Fruit fly (Drosophila melanogaster) whole organism, embryonic: Measurements from ENCODE around the gene CG12024.

Experiments
- CG1024 ChIP-seq: fragments of 200-800 bp; sonication (Bioruptor generic); IDR thresholded peaks from 2 replicates; pipeline ENCODE4 v1.3.6; 2022; ENCODE audit warnings: missing biosample characterization, missing genetic modification characterization
- CG10267 ChIP-seq: fragments of 200-800 bp; sonication (Bioruptor generic); optimal IDR thresholded peaks from 2 replicates; lab custom pipeline; 2018; ENCODE audit warnings: missing biosample characterization, mild to moderate bottlenecking, missing genetic modification characterization, moderate library complexity
- CG10366 ChIP-seq: fragments of 200-800 bp; sonication (Bioruptor generic); IDR thresholded peaks from 2 replicates; pipeline ENCODE4 v1.3.6; 2022; ENCODE audit warnings: missing biosample characterization, missing genetic modification characterization
- CG10431 ChIP-seq: fragments of 200-800 bp; sonication (Bioruptor generic); optimal IDR thresholded peaks from 3 replicates; lab custom pipeline; 2018; ENCODE audit warnings: missing biosample characterization, mild to moderate bottlenecking, missing genetic modification characterization
- CG10462 ChIP-seq: fragments of 200-800 bp; sonication (Bioruptor generic); optimal IDR thresholded peaks from 2 replicates; lab custom pipeline; 2016; ENCODE audit warnings: missing biosample characterization, missing genetic modification characterization
- CG10565 ChIP-seq: fragments of 200-800 bp; sonication (Bioruptor generic); optimal IDR thresholded peaks from 3 replicates; lab custom pipeline; 2016; ENCODE audit warnings: missing biosample characterization, mild to moderate bottlenecking, missing genetic modification characterization
- CG10654 ChIP-seq: fragments of 200-800 bp; sonication (Bioruptor generic); optimal IDR thresholded peaks from 2 replicates; lab custom pipeline; 2016; ENCODE audit warnings: missing biosample characterization, missing genetic modification characterization
- CG12155 ChIP-seq: fragments of 200-800 bp; sonication (Bioruptor generic); optimal IDR thresholded peaks from 3 replicates; lab custom pipeline; 2016; ENCODE audit warnings: missing biosample characterization, missing genetic modification characterization
- CG14441 ChIP-seq: fragments of 200-800 bp; sonication (Bioruptor generic); IDR thresholded peaks from 2 replicates; pipeline ENCODE4 v1.3.6; 2022; ENCODE audit warnings: missing biosample characterization, missing genetic modification characterization
- CG15269 ChIP-seq: fragments of 200-800 bp; sonication (Bioruptor generic); optimal IDR thresholded peaks from 2 replicates; lab custom pipeline; 2018; ENCODE audit warnings: missing biosample characterization, mild to moderate bottlenecking, missing genetic modification characterization, moderate library complexity
- CG17385 ChIP-seq: fragments of 200-800 bp; sonication (Bioruptor generic); optimal IDR thresholded peaks from 3 replicates; lab custom pipeline; 2018; ENCODE audit warnings: missing biosample characterization, mild to moderate bottlenecking, missing genetic modification characterization
- CG17568 ChIP-seq: fragments of 200-800 bp; sonication (Bioruptor generic); optimal IDR thresholded peaks from 2 replicates; lab custom pipeline; 2018; ENCODE audit warnings: missing biosample characterization, mild to moderate bottlenecking, missing genetic modification characterization, moderate library complexity
- CG18476 ChIP-seq: fragments of 200-800 bp; sonication (Bioruptor generic); optimal IDR thresholded peaks from 2 replicates; lab custom pipeline; 2016; ENCODE audit warnings: missing biosample characterization, mild to moderate bottlenecking, missing genetic modification characterization
- CG30020 ChIP-seq: fragments of 200-800 bp; optimal IDR thresholded peaks from 2 replicates; lab custom pipeline; 2019; ENCODE audit warnings: missing biosample characterization, mild to moderate bottlenecking, missing genetic modification characterization, moderate library complexity
- CG30431 ChIP-seq: fragments of 200-800 bp; sonication (Bioruptor generic); optimal IDR thresholded peaks from 2 replicates; lab custom pipeline; 2017; ENCODE audit warnings: missing biosample characterization, missing genetic modification characterization
- CG3163 ChIP-seq: fragments of 200-800 bp; sonication (Bioruptor generic); optimal IDR thresholded peaks from 3 replicates; lab custom pipeline; 2016; ENCODE audit warnings: missing biosample characterization, missing genetic modification characterization
- CG3407 ChIP-seq: fragments of 200-800 bp; sonication (Bioruptor generic); optimal IDR thresholded peaks from 2 replicates; lab custom pipeline; 2018; ENCODE audit warnings: missing biosample characterization, mild to moderate bottlenecking, missing genetic modification characterization
- CG3838 ChIP-seq: fragments of 200-800 bp; sonication (Bioruptor generic); optimal IDR thresholded peaks from 3 replicates; lab custom pipeline; 2016; ENCODE audit warnings: missing biosample characterization, missing genetic modification characterization
- CG42726 ChIP-seq: fragments of 200-800 bp; sonication (Bioruptor generic); IDR thresholded peaks from 2 replicates; pipeline ENCODE4 v1.3.6; 2022; ENCODE audit warnings: missing biosample characterization, missing genetic modification characterization; ENCODE audit not compliant: partially characterized antibody
- CoRest ChIP-seq: fragments of 200-800 bp; sonication (Bioruptor generic); optimal IDR thresholded peaks from 3 replicates; lab custom pipeline; 2018; ENCODE audit warnings: missing biosample characterization, mild to moderate bottlenecking, missing genetic modification characterization, moderate library complexity
- D19A ChIP-seq: fragments of 200-800 bp; optimal IDR thresholded peaks from 3 replicates; lab custom pipeline; 2019; ENCODE audit warnings: missing biosample characterization, mild to moderate bottlenecking, missing genetic modification characterization, moderate library complexity
- Dll ChIP-seq: fragments of 200-800 bp; sonication (Bioruptor generic); IDR thresholded peaks from 4 replicates; pipeline ENCODE4 v1.3.6; 2022; ENCODE audit warnings: missing biosample characterization, missing genetic modification characterization; ENCODE audit not compliant: partially characterized antibody
- Doc3 ChIP-seq: fragments of 200-800 bp; sonication (Bioruptor generic); IDR thresholded peaks from 3 replicates; pipeline ENCODE4 v1.3.6; 2022; ENCODE audit warnings: missing biosample characterization, missing genetic modification characterization; ENCODE audit not compliant: partially characterized antibody
- GATAe ChIP-seq: fragments of 200-800 bp; sonication (Bioruptor generic); conservative IDR thresholded peaks from 2 replicates; pipeline ENCODE4 v1.3.6; 2022; ENCODE audit warnings: missing biosample characterization, missing genetic modification characterization
- Hsf ChIP-seq: fragments of 200-800 bp; sonication (Bioruptor generic); optimal IDR thresholded peaks from 3 replicates; lab custom pipeline; 2016; ENCODE audit warnings: missing biosample characterization, missing genetic modification characterization
- Opbp ChIP-seq: fragments of 200-800 bp; sonication (Bioruptor generic); IDR thresholded peaks from 3 replicates; pipeline ENCODE4 v1.3.6; 2022; ENCODE audit warnings: missing biosample characterization, missing genetic modification characterization; ENCODE audit not compliant: partially characterized antibody
- Xrp1 ChIP-seq: fragments of 200-800 bp; sonication (Bioruptor generic); IDR thresholded peaks from 2 replicates; pipeline ENCODE4 v1.3.6; 2022; ENCODE audit warnings: missing biosample characterization, missing genetic modification characterization
- abd-A ChIP-seq: fragments of 200-800 bp; sonication (Bioruptor generic); optimal IDR thresholded peaks from 3 replicates; lab custom pipeline; 2019; ENCODE audit warnings: missing biosample characterization, mild to moderate bottlenecking, missing genetic modification characterization, moderate library complexity
- aop ChIP-seq: fragments of 200-800 bp; sonication (Bioruptor generic); IDR thresholded peaks from 2 replicates; pipeline ENCODE4 v1.3.6; 2022; ENCODE audit warnings: missing biosample characterization, missing genetic modification characterization
- cas ChIP-seq: fragments of 200-800 bp; sonication (Bioruptor generic); IDR thresholded peaks from 2 replicates; pipeline ENCODE4 v1.3.6; 2022; ENCODE audit warnings: missing biosample characterization, missing genetic modification characterization
- danr ChIP-seq: fragments of 200-800 bp; sonication (Bioruptor generic); IDR thresholded peaks from 2 replicates; pipeline ENCODE4 v1.3.6; 2022; ENCODE audit warnings: missing biosample characterization, missing genetic modification characterization
- ems ChIP-seq: fragments of 200-800 bp; sonication (Bioruptor generic); optimal IDR thresholded peaks from 3 replicates; lab custom pipeline; 2016; ENCODE audit warnings: missing biosample characterization, missing genetic modification characterization
- eve ChIP-seq, 2 experiments: fragments of >200 bp; optimal IDR thresholded peaks; 2 replicates each; lab custom pipeline; 2017; ENCODE audit warnings: missing biosample characterization in 2 of 2, missing genetic modification characterization in 2 of 2
- exex ChIP-seq: fragments of 200-800 bp; sonication (Bioruptor generic); optimal IDR thresholded peaks from 4 replicates; lab custom pipeline; 2018; ENCODE audit warnings: missing biosample characterization, mild to moderate bottlenecking, missing genetic modification characterization, moderate library complexity
- fd102C ChIP-seq: fragments of 200-800 bp; sonication (Bioruptor generic); optimal IDR thresholded peaks from 2 replicates; lab custom pipeline; 2018; ENCODE audit warnings: missing biosample characterization, mild to moderate bottlenecking, missing genetic modification characterization, moderate library complexity
- gem ChIP-seq: fragments of 200-800 bp; sonication (Bioruptor generic); optimal IDR thresholded peaks from 2 replicates; lab custom pipeline; 2019; ENCODE audit warnings: missing biosample characterization, mild to moderate bottlenecking, missing genetic modification characterization, moderate library complexity
- inv ChIP-seq: fragments of 200-800 bp; sonication (Bioruptor generic); IDR thresholded peaks from 2 replicates; pipeline ENCODE4 v1.3.6; 2022; ENCODE audit warnings: missing biosample characterization, missing genetic modification characterization; ENCODE audit not compliant: partially characterized antibody
- mirr ChIP-seq: fragments of 200-800 bp; sonication (Bioruptor generic); optimal IDR thresholded peaks from 3 replicates; lab custom pipeline; 2018; ENCODE audit warnings: missing biosample characterization, mild to moderate bottlenecking, missing genetic modification characterization
- nom ChIP-seq: fragments of 200-800 bp; sonication (Bioruptor generic); optimal IDR thresholded peaks from 2 replicates; lab custom pipeline; 2017; ENCODE audit warnings: missing biosample characterization, missing genetic modification characterization, mild to moderate bottlenecking, moderate library complexity, missing genetic modification reagents
- otp ChIP-seq: fragments of 200-800 bp; sonication (Bioruptor generic); IDR thresholded peaks from 3 replicates; pipeline ENCODE4, ENCODE4 v1.3.6; 2022; ENCODE audit warnings: missing biosample characterization, missing genetic modification characterization
- pzg ChIP-seq: fragments of 200-800 bp; sonication (Bioruptor generic); optimal IDR thresholded peaks from 3 replicates; lab custom pipeline; 2018; ENCODE audit warnings: missing biosample characterization, mild to moderate bottlenecking, missing genetic modification characterization, moderate library complexity
- rib ChIP-seq: fragments of 200-800 bp; sonication (Bioruptor generic); IDR thresholded peaks from 2 replicates; pipeline ENCODE4 v1.3.6; 2022; ENCODE audit warnings: missing biosample characterization, missing genetic modification characterization
- salm ChIP-seq: fragments of 200-800 bp; sonication (Bioruptor generic); optimal IDR thresholded peaks from 2 replicates; lab custom pipeline; 2018; ENCODE audit warnings: missing biosample characterization, mild to moderate bottlenecking, missing genetic modification characterization
- sqz ChIP-seq: fragments of 200-800 bp; sonication (Bioruptor generic); optimal IDR thresholded peaks from 3 replicates; lab custom pipeline; 2018; ENCODE audit warnings: missing biosample characterization, mild to moderate bottlenecking, missing genetic modification characterization
- stwl ChIP-seq: fragments of 200-800 bp; sonication (Bioruptor generic); optimal IDR thresholded peaks from 3 replicates; lab custom pipeline; 2018; ENCODE audit warnings: missing biosample characterization, mild to moderate bottlenecking, missing genetic modification characterization, moderate library complexity
- toy ChIP-seq: fragments of 200-800 bp; sonication (Bioruptor generic); IDR thresholded peaks from 2 replicates; pipeline ENCODE4 v1.3.6; 2022; ENCODE audit warnings: missing biosample characterization, missing genetic modification characterization
- tx ChIP-seq: fragments of 200-800 bp; sonication (Bioruptor generic); optimal IDR thresholded peaks from 2 replicates; lab custom pipeline; 2016; ENCODE audit warnings: missing biosample characterization, missing genetic modification characterization
- wek ChIP-seq: fragments of 200-800 bp; sonication (Bioruptor generic); optimal IDR thresholded peaks from 3 replicates; lab custom pipeline; 2018; ENCODE audit warnings: missing biosample characterization, mild to moderate bottlenecking, missing genetic modification characterization, moderate library complexity
- zf30C ChIP-seq: fragments of 200-800 bp; sonication (Bioruptor generic); optimal IDR thresholded peaks from 3 replicates; lab custom pipeline; 2018; ENCODE audit warnings: missing biosample characterization, mild to moderate bottlenecking, missing genetic modification characterization

The CG12024 gene

DNA sequence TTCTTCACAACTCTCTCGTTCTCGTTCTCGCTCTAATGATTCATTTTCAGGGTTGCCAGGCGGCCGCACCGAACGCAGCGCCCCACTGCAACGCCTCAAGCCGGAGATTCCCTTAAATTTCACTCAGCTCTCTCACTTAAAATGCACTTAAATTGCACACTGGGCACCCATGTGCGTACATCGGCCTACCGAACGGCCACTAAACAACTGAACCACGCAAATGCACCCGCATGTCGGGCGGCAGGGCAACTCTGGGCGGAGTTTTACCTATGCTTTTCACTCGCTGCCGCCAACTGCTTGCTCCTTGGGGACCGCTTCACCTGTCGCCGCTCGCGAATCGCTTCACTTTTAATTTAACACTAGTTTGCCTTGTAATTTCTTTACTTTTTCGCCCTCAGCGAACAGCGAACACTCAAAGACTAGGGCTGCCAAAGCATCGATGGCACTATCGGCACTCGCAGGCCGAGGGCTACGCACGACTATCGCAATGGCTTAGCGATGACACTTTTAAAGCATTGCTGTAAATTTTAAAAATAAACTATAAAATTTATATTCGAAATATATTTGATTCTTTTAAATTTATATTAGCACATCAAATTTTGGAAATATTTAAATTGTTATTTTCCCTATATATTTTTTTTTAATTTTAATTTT is 5.0 kb downstream of the CG12024 start, which contains the start of gene Rap1 (continued):
- TF ChIP-seq Dll, result peak; percentile 89
- peak; percentile 75 for TF ChIP-seq CG10366
- TF ChIP-seq ems (GFP tag; lab: Kevin White, UChicago), result peak; percentile 56
- no peak for TF ChIP-seq wek
- TF ChIP-seq exex (tag; lab: Kevin White, UChicago), result peak; percentile 24
- TF ChIP-seq GATAe (GFP tag; lab: Robert Waterston, UW), result no peak
- no peak for TF ChIP-seq otp (GFP tag; lab: Robert Waterston, UW)
- no peak for TF ChIP-seq CG10565
- TF ChIP-seq CG14441 (GFP tag; lab: Robert Waterston, UW), result peak; percentile 63
- peak; percentile 52; the same call in 1 of the 2 replicates for TF ChIP-seq CG1024 (GFP tag; lab: Robert Waterston, UW)
- TF ChIP-seq Doc3, result peak; percentile 91
- TF ChIP-seq cas (GFP tag; lab: Robert Waterston, UW), result peak; percentile 60; the same call in 1 of the 2 replicates
- no peak for TF ChIP-seq eve (GFP tag; optimal IDR thresholded peaks at IDR 0.05; lab: Kevin White, UChicago)
- peak; percentile 71 for TF ChIP-seq CG10267 (tag; lab: Kevin White, UChicago)
- TF ChIP-seq CoRest (tag; lab: Kevin White, UChicago), result peak; percentile 66
- peak; percentile 95 for TF ChIP-seq Opbp (GFP tag; lab: Robert Waterston, UW)
- TF ChIP-seq CG12155 (GFP tag; lab: Kevin White, UChicago), result peak; percentile 52
- TF ChIP-seq CG18476, result peak; percentile 61
- TF ChIP-seq CG10462 (GFP tag; lab: Kevin White, UChicago), result no peak
- peak; percentile 46 for TF ChIP-seq CG10654 (GFP tag; lab: Kevin White, UChicago)
- no peak for TF ChIP-seq CG30431 (GFP tag; lab: Kevin White, UChicago)
- TF ChIP-seq aop (GFP tag; lab: Robert Waterston, UW), result peak; percentile 9; the same call in 1 of the 2 replicates
- TF ChIP-seq Xrp1, result peak; percentile 69
- no peak for TF ChIP-seq toy
- TF ChIP-seq D19A, result peak; percentile 36
- TF ChIP-seq CG17568 (GFP tag; lab: Kevin White, UChicago), result no peak
- TF ChIP-seq salm (tag; lab: Kevin White, UChicago), result no peak
- peak; percentile 53 for TF ChIP-seq mirr (GFP tag; lab: Kevin White, UChicago)
- peak; percentile 96 for TF ChIP-seq CG42726 (GFP tag; lab: Robert Waterston, UW)
- no peak for TF ChIP-seq CG10431
- no peak for TF ChIP-seq abd-A
- TF ChIP-seq gem (tag; lab: Kevin White, UChicago), result peak; percentile 59
- peak; percentile 48 for TF ChIP-seq tx (GFP tag; lab: Kevin White, UChicago)
- no peak for TF ChIP-seq CG15269 (tag; lab: Kevin White, UChicago)
- TF ChIP-seq CG3163, result peak; percentile 31
- TF ChIP-seq fd102C, result no peak
- TF ChIP-seq CG17385, result no peak
- TF ChIP-seq zf30C (GFP tag; lab: Kevin White, UChicago), result no peak
- TF ChIP-seq Hsf (GFP tag; lab: Kevin White, UChicago), result peak; percentile 50
- peak; percentile 53 for TF ChIP-seq pzg (GFP tag; lab: Kevin White, UChicago)
- peak; percentile 96 for TF ChIP-seq inv
- peak; percentile 27 for TF ChIP-seq stwl (tag; lab: Kevin White, UChicago)
- TF ChIP-seq CG3407, result peak; percentile 4
- TF ChIP-seq nom (GFP tag; lab: Kevin White, UChicago), result no peak
- TF ChIP-seq sqz (GFP tag; lab: Kevin White, UChicago), result no peak
- TF ChIP-seq CG3838 (GFP tag; lab: Kevin White, UChicago), result no peak
- 0 out of 2 replicates have a peak, but pooled peaks have one; percentile 30 for TF ChIP-seq danr (GFP tag; lab: Robert Waterston, UW)
- no peak for TF ChIP-seq rib (GFP tag; lab: Robert Waterston, UW)
- peak; percentile 34 for TF ChIP-seq CG30020 (tag; lab: Kevin White, UChicago)
